Fruit fly (Drosophila melanogaster) whole organism, embryonic: ENCODE data around the gene EloB.

Experiments used
- BtbVII ChIP-seq: fragments of 200-800 bp; sonication (Bioruptor generic); optimal IDR thresholded peaks from 3 replicates; lab custom pipeline; 2017; ENCODE audit warnings: missing biosample characterization, mild to moderate bottlenecking, missing genetic modification characterization
- CG11696 ChIP-seq: fragments of 200-800 bp; sonication (Bioruptor generic); IDR thresholded peaks from 2 replicates; pipeline ENCODE4 v1.3.6; 2022; ENCODE audit warnings: missing biosample characterization, missing genetic modification characterization
- CG15011 ChIP-seq: fragments of 200-800 bp; sonication (Bioruptor generic); optimal IDR thresholded peaks from 3 replicates; lab custom pipeline; 2018; ENCODE audit warnings: missing biosample characterization, mild to moderate bottlenecking, missing genetic modification characterization
- CG15269 ChIP-seq: fragments of 200-800 bp; sonication (Bioruptor generic); optimal IDR thresholded peaks from 2 replicates; lab custom pipeline; 2018; ENCODE audit warnings: missing biosample characterization, mild to moderate bottlenecking, missing genetic modification characterization, moderate library complexity
- CG17912 ChIP-seq: fragments of 200-800 bp; sonication (Bioruptor generic); optimal IDR thresholded peaks from 2 replicates; lab custom pipeline; 2018; ENCODE audit warnings: missing biosample characterization, mild to moderate bottlenecking, missing genetic modification characterization
- CG18599 ChIP-seq: fragments of 200-800 bp; sonication (Bioruptor generic); optimal IDR thresholded peaks from 3 replicates; lab custom pipeline; 2017; ENCODE audit warnings: missing biosample characterization, missing genetic modification characterization, mild to moderate bottlenecking, moderate library complexity, missing genetic modification reagents
- CG2129 ChIP-seq: fragments of 200-800 bp; sonication (Bioruptor generic); IDR thresholded peaks from 2 replicates; pipeline ENCODE4 v1.3.6; 2022; ENCODE audit warnings: missing biosample characterization, missing genetic modification characterization; ENCODE audit not compliant: partially characterized antibody
- CG2678 ChIP-seq: fragments of 200-800 bp; sonication (Bioruptor generic); optimal IDR thresholded peaks from 3 replicates; lab custom pipeline; 2019; ENCODE audit warnings: missing biosample characterization, mild to moderate bottlenecking, missing genetic modification characterization, moderate library complexity
- CG30020 ChIP-seq: fragments of 200-800 bp; optimal IDR thresholded peaks from 2 replicates; lab custom pipeline; 2019; ENCODE audit warnings: missing biosample characterization, mild to moderate bottlenecking, missing genetic modification characterization, moderate library complexity
- CG30431 ChIP-seq: fragments of 200-800 bp; sonication (Bioruptor generic); optimal IDR thresholded peaks from 2 replicates; lab custom pipeline; 2017; ENCODE audit warnings: missing biosample characterization, missing genetic modification characterization
- CG42726 ChIP-seq: fragments of 200-800 bp; sonication (Bioruptor generic); IDR thresholded peaks from 2 replicates; pipeline ENCODE4 v1.3.6; 2022; ENCODE audit warnings: missing biosample characterization, missing genetic modification characterization; ENCODE audit not compliant: partially characterized antibody
- CG4328 ChIP-seq: fragments of 200-800 bp; sonication (Bioruptor generic); optimal IDR thresholded peaks from 3 replicates; lab custom pipeline; 2017; ENCODE audit warnings: missing biosample characterization, missing genetic modification reagents, missing genetic modification characterization
- CG5953 ChIP-seq: fragments of 200-800 bp; sonication (Bioruptor generic); IDR thresholded peaks from 2 replicates; pipeline ENCODE4 v1.3.6; 2022; ENCODE audit warnings: missing biosample characterization, missing genetic modification characterization
- CG6272 ChIP-seq: fragments of 200-800 bp; sonication (Bioruptor generic); IDR thresholded peaks from 2 replicates; pipeline ENCODE4 v1.3.6; 2022; ENCODE audit warnings: missing biosample characterization, missing genetic modification characterization
- CG6689 ChIP-seq: fragments of 200-800 bp; sonication (Bioruptor generic); IDR thresholded peaks from 2 replicates; pipeline ENCODE4 v1.3.6; 2022; ENCODE audit warnings: missing biosample characterization, missing genetic modification characterization
- CG9215 ChIP-seq: fragments of 200-800 bp; sonication (Bioruptor generic); IDR thresholded peaks from 2 replicates; pipeline ENCODE4 v1.3.6; 2022; ENCODE audit warnings: missing biosample characterization, missing genetic modification characterization
- CG9437 ChIP-seq: fragments of 200-800 bp; sonication (Bioruptor generic); optimal IDR thresholded peaks from 2 replicates; lab custom pipeline; 2018; ENCODE audit warnings: missing biosample characterization, mild to moderate bottlenecking, missing genetic modification characterization
- D19B ChIP-seq: fragments of 200-800 bp; sonication (Bioruptor generic); optimal IDR thresholded peaks from 2 replicates; lab custom pipeline; 2017; ENCODE audit warnings: missing biosample characterization, mild to moderate bottlenecking, missing genetic modification characterization
- Dref ChIP-seq: fragments of 200-800 bp; sonication (Bioruptor generic); IDR thresholded peaks from 2 replicates; pipeline ENCODE4 v1.3.6; 2022; ENCODE audit warnings: missing biosample characterization, missing genetic modification characterization
- GATAe ChIP-seq: fragments of 200-800 bp; sonication (Bioruptor generic); conservative IDR thresholded peaks from 2 replicates; pipeline ENCODE4 v1.3.6; 2022; ENCODE audit warnings: missing biosample characterization, missing genetic modification characterization
- HmgD ChIP-seq: fragments of 200-800 bp; sonication (Bioruptor generic); optimal IDR thresholded peaks from 3 replicates; lab custom pipeline; 2016; ENCODE audit warnings: missing biosample characterization, missing genetic modification characterization
- Hmr ChIP-seq: fragments of 200-800 bp; sonication (Bioruptor generic); optimal IDR thresholded peaks from 3 replicates; lab custom pipeline; 2017; ENCODE audit warnings: mild to moderate bottlenecking, missing biosample characterization, missing genetic modification reagents, missing genetic modification characterization
- Kr ChIP-seq: fragments of 200-800 bp; sonication (Bioruptor generic); optimal IDR thresholded peaks from 2 replicates; lab custom pipeline; 2017; ENCODE audit warnings: missing biosample characterization, mild to moderate bottlenecking, missing genetic modification characterization
- Med ChIP-seq: fragments of 200-800 bp; sonication (Bioruptor generic); peaks from one replicate; lab custom pipeline; 2016; ENCODE audit warnings: missing biosample characterization, missing genetic modification characterization, mild to moderate bottlenecking, inconsistent platforms, moderate library complexity
- Mrtf ChIP-seq: fragments of 200-800 bp; sonication (Bioruptor generic); IDR thresholded peaks from 3 replicates; pipeline ENCODE4 v1.3.6; 2022; ENCODE audit warnings: missing biosample characterization, missing genetic modification characterization
- Nf-YA ChIP-seq: fragments of 200-800 bp; sonication (Bioruptor generic); IDR thresholded peaks from 2 replicates; pipeline ENCODE4 v1.3.6; 2022; ENCODE audit warnings: missing biosample characterization, missing genetic modification characterization
- Spps ChIP-seq: fragments of 200-800 bp; sonication (Bioruptor generic); optimal IDR thresholded peaks from 2 replicates; lab custom pipeline; 2018; ENCODE audit warnings: missing biosample characterization, mild to moderate bottlenecking, missing genetic modification characterization
- Ssrp ChIP-seq: fragments of 200-800 bp; sonication (Bioruptor generic); optimal IDR thresholded peaks from 2 replicates; lab custom pipeline; 2018; ENCODE audit warnings: missing biosample characterization, mild to moderate bottlenecking, missing genetic modification characterization, moderate library complexity
- Tbp ChIP-seq: fragments of >200 bp; optimal IDR thresholded peaks from 2 replicates; lab custom pipeline; 2018; ENCODE audit warnings: missing biosample characterization, missing genetic modification characterization
- Usf ChIP-seq: fragments of 200-800 bp; sonication (Bioruptor generic); optimal IDR thresholded peaks from 2 replicates; lab custom pipeline; 2017; ENCODE audit warnings: missing genotype, missing biosample characterization, missing genetic modification characterization
- amos ChIP-seq: fragments of 200-800 bp; sonication (Bioruptor generic); IDR thresholded peaks from 2 replicates; pipeline ENCODE4 v1.3.6; 2022; ENCODE audit warnings: missing biosample characterization, missing genetic modification characterization; ENCODE audit not compliant: partially characterized antibody
- cad ChIP-seq: fragments of >200 bp; optimal IDR thresholded peaks from 2 replicates; lab custom pipeline; 2017; ENCODE audit warnings: missing biosample characterization, missing genetic modification characterization
- cg ChIP-seq: fragments of 200-800 bp; sonication (Bioruptor generic); optimal IDR thresholded peaks from 3 replicates; lab custom pipeline; 2019; ENCODE audit warnings: missing biosample characterization, mild to moderate bottlenecking, missing genetic modification characterization, moderate library complexity
- chinmo ChIP-seq: fragments of 200-800 bp; sonication (Bioruptor generic); IDR thresholded peaks from 4 replicates; pipeline ENCODE4 v1.3.6; 2022; ENCODE audit warnings: missing biosample characterization, missing genetic modification characterization; ENCODE audit not compliant: partially characterized antibody
- crol ChIP-seq: fragments of 200-800 bp; sonication (Bioruptor generic); IDR thresholded peaks from 2 replicates; pipeline ENCODE4 v1.3.6; 2022; ENCODE audit warnings: missing biosample characterization, missing genetic modification characterization
- crp ChIP-seq, 2 experiments: fragments of 200-800 bp; sonication (Bioruptor generic); optimal IDR thresholded peaks; 2 replicates in 1 of 2; 3 replicates in 1 of 2; lab custom pipeline; 2017; ENCODE audit warnings: missing biosample characterization in 2 of 2, missing genetic modification characterization in 2 of 2, mild to moderate bottlenecking in 1 of 2, moderate library complexity in 1 of 2
- dimm ChIP-seq: fragments of 200-800 bp; sonication (Bioruptor generic); IDR thresholded peaks from 2 replicates; pipeline ENCODE4 v1.3.6; 2022; ENCODE audit warnings: missing biosample characterization, missing genetic modification characterization
- dpn ChIP-seq, 2 experiments: fragments of 200-800 bp; sonication (Bioruptor generic); optimal IDR thresholded peaks; 3 replicates each; lab custom pipeline; 2016; ENCODE audit warnings: missing biosample characterization in 2 of 2, missing genetic modification characterization in 2 of 2
- fd3F ChIP-seq: fragments of 200-800 bp; sonication (Bioruptor generic); optimal IDR thresholded peaks from 2 replicates; lab custom pipeline; 2018; ENCODE audit warnings: missing biosample characterization, mild to moderate bottlenecking, missing genetic modification characterization, moderate library complexity
- gce ChIP-seq: fragments of 200-800 bp; sonication (Bioruptor generic); IDR thresholded peaks from 3 replicates; pipeline ENCODE4 v1.3.6; 2022; ENCODE audit warnings: missing biosample characterization, missing genetic modification characterization
- gem ChIP-seq: fragments of 200-800 bp; sonication (Bioruptor generic); optimal IDR thresholded peaks from 2 replicates; lab custom pipeline; 2019; ENCODE audit warnings: missing biosample characterization, mild to moderate bottlenecking, missing genetic modification characterization, moderate library complexity
- grn ChIP-seq: fragments of 200-800 bp; sonication (Bioruptor generic); optimal IDR thresholded peaks from 3 replicates; lab custom pipeline; 2017; ENCODE audit warnings: missing biosample characterization, missing genetic modification characterization
- h ChIP-seq: fragments of >200 bp; optimal IDR thresholded peaks from 2 replicates; lab custom pipeline; 2017
- hth ChIP-seq: fragments of >200 bp; optimal IDR thresholded peaks from 2 replicates; lab custom pipeline; 2017; ENCODE audit warnings: inconsistent platforms
- klu ChIP-seq: fragments of 200-800 bp; sonication (Bioruptor generic); IDR thresholded peaks from 2 replicates; pipeline ENCODE4 v1.3.6; 2022; ENCODE audit warnings: missing biosample characterization, missing genetic modification characterization
- lmd ChIP-seq: fragments of 200-800 bp; sonication (Bioruptor generic); IDR thresholded peaks from 2 replicates; pipeline ENCODE4 v1.3.6; 2022; ENCODE audit warnings: missing biosample characterization, missing genetic modification characterization
- pita ChIP-seq: fragments of 200-800 bp; sonication (Bioruptor generic); optimal IDR thresholded peaks from 2 replicates; lab custom pipeline; 2017; ENCODE audit warnings: missing biosample characterization, mild to moderate bottlenecking, missing genetic modification characterization
- seq ChIP-seq: fragments of 200-800 bp; sonication (Bioruptor generic); IDR thresholded peaks from 2 replicates; pipeline ENCODE4 v1.3.6; 2022; ENCODE audit warnings: missing biosample characterization, missing genetic modification characterization
- tgo ChIP-seq: fragments of 200-800 bp; sonication (Bioruptor generic); IDR thresholded peaks from 3 replicates; pipeline ENCODE4 v1.3.6; 2022; ENCODE audit warnings: missing biosample characterization, missing genetic modification characterization
- tll ChIP-seq, 2 experiments: fragments of 200-800 bp in 1 of 2; fragments of >200 bp in 1 of 2; sonication (Bioruptor generic) in 1 of 2; optimal IDR thresholded peaks; 2 replicates each; lab custom pipeline; 2017 to 2019; ENCODE audit warnings: missing biosample characterization in 2 of 2, missing genetic modification characterization in 2 of 2, mild to moderate bottlenecking in 1 of 2, moderate library complexity in 1 of 2
- zfh2 ChIP-seq: fragments of 200-800 bp; sonication (Bioruptor generic); optimal IDR thresholded peaks from 2 replicates; lab custom pipeline; 2016; ENCODE audit warnings: missing biosample characterization, missing genetic modification characterization

Gene EloB

DNA sequence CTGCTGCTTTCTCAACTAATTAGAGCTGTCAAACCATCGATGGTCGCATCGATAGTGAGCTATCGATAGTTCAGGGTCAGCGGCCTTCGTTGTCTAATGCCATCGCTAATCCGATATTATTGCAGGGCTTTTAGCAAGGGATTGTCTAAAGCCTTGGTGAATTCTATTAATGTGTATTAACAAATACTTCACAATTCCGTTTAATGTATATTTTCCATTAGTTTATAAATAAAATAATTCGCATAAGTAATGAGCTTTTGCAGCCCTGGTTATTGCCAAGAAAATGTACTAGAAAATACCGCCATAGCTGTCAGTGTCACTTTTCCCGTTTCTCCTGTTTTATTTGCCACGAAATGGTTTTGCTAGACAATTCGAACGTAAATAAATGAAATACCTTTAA lies at the start of gene EloB, which contains the start of gene Srp14 (continued):
- TF ChIP-seq CG11696 (GFP tag; lab: Robert Waterston, UW) (no peak), pita (GFP tag; lab: Kevin White, UChicago) (no peak), CG5953 (0 out of 2 replicates have a peak, but pooled peaks have one; percentile 20), Spps (tag; lab: Kevin White, UChicago) (peak; percentile 63), chinmo (GFP tag; lab: Robert Waterston, UW) (peak; percentile 92), dimm (GFP tag; lab: Robert Waterston, UW) (0 out of 2 replicates have a peak, but pooled peaks have one; percentile 40), CG42726 (GFP tag; lab: Robert Waterston, UW) (peak; percentile 95), Ssrp (tag; lab: Kevin White, UChicago) (peak; percentile 73), CG30020 (peak; percentile 75), seq (GFP tag; lab: Robert Waterston, UW) (peak; percentile 74), CG6272 (GFP tag; lab: Robert Waterston, UW) (peak; percentile 82), Usf (GFP tag; lab: Kevin White, UChicago) (peak; percentile 19), cg (GFP tag; lab: Kevin White, UChicago) (no peak), tll (GFP tag; optimal IDR thresholded peaks at IDR 0.05; lab: Kevin White, UChicago) (peak in 1 of 2 experiments; percentile 28), CG15011 (no peak), cad (GFP tag; lab: Kevin White, UChicago) (no peak), crol (GFP tag; lab: Robert Waterston, UW) (peak; percentile 52; the same call in 1 of the 2 replicates), GATAe (GFP tag; lab: Robert Waterston, UW) (no peak), Med (GFP tag; lab: Kevin White, UChicago) (peak; percentile 98), Nf-YA (GFP tag; lab: Robert Waterston, UW) (no peak), CG4328 (GFP tag; lab: Kevin White, UChicago) (peak; percentile 65), tgo (GFP tag; lab: Robert Waterston, UW) (peak; percentile 66), CG15269 (tag; lab: Kevin White, UChicago) (no peak), CG9437 (GFP tag; lab: Kevin White, UChicago) (peak; percentile 47), CG2678 (tag; lab: Kevin White, UChicago) (peak; percentile 84), amos (GFP tag; lab: Robert Waterston, UW) (peak; percentile 97), hth (lab: Kevin White, UChicago) (no peak), Mrtf (GFP tag; lab: Robert Waterston, UW) (peak; percentile 64; the same call in 2 of the 3 replicates), CG18599 (GFP tag; lab: Kevin White, UChicago) (no peak), zfh2 (peak; percentile 90), grn (no peak), CG6689 (GFP tag; lab: Robert Waterston, UW) (peak; percentile 71), fd3F (GFP tag; lab: Kevin White, UChicago) (peak; percentile 65), dpn (GFP tag; optimal IDR thresholded peaks at IDR 0.05; lab: Kevin White, UChicago) (peak; percentile 78 to 83), Hmr (no peak), crp (GFP tag; optimal IDR thresholded peaks at IDR 0.05; lab: Kevin White, UChicago) (peak in 1 of 2 experiments; percentile 27), Dref (GFP tag; lab: Robert Waterston, UW) (peak; percentile 95), CG9215 (GFP tag; lab: Robert Waterston, UW) (peak; percentile 72), CG2129 (GFP tag; lab: Robert Waterston, UW) (peak; percentile 95), gem (tag; lab: Kevin White, UChicago) (peak; percentile 87), D19B (no peak), Tbp (GFP tag; lab: Kevin White, UChicago) (no peak), HmgD (GFP tag; lab: Kevin White, UChicago) (peak; percentile 49), CG17912 (GFP tag; lab: Kevin White, UChicago) (peak; percentile 64), gce (GFP tag; lab: Robert Waterston, UW) (no peak), CG30431 (peak; percentile 47), Kr (GFP tag; lab: Kevin White, UChicago) (no peak), BtbVII (GFP tag; lab: Kevin White, UChicago) (peak; percentile 65), lmd (GFP tag; lab: Robert Waterston, UW) (peak; percentile 78), klu (GFP tag; lab: Robert Waterston, UW) (peak; percentile 58; the same call in 1 of the 2 replicates), h (lab: Kevin White, UChicago) (no peak)
